Fruit fly (Drosophila melanogaster): ENCODE results near the gene Taf1.
A peak's percentile ranks its signal among the peaks of the same experiment; 100 is the strongest.

Gene Taf1

DNA sequence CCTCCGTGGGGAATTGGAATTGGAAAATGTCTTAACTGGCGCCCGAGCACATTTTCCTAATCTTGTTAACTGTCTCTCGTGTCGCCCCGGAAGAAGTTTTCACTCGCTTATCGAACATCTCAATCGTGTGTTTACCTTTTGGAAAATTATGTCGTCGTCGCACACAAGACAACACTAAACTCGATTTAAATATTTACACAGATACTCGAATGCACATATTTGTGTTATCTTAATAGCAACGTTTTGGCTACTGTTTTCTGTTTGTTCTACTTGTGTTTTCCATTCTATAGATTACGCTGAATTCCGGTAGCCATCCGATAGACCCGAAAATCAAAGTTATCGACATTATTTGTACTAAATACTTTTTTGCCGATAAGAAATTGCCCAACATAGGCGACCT, 20.6 kb downstream of the Taf1 start (continued):
- TF ChIP-seq emc (GFP tag; optimal IDR thresholded peaks at IDR 0.05) (no peak), pita (GFP tag; optimal IDR thresholded peaks at IDR 0.05) (no peak), lbe (GFP tag; optimal IDR thresholded peaks at IDR 0.05) (no peak), slp2 (GFP tag; optimal IDR thresholded peaks at IDR 0.05) (no peak), lmd (GFP tag; IDR thresholded peaks at IDR 0.05) (no peak), CG5180 (GFP tag; optimal IDR thresholded peaks at IDR 0.05) (no peak), BtbVII (GFP tag; optimal IDR thresholded peaks at IDR 0.05) (peak; percentile 8), pan (optimal IDR thresholded peaks at IDR 0.05) (no peak), pan (GFP tag; optimal IDR thresholded peaks at IDR 0.05 in 1 of 2, IDR thresholded peaks at IDR 0.05 in 1 of 2) (no peak), Hr78 (GFP tag; optimal IDR thresholded peaks at IDR 0.05) (no peak), onecut (GFP tag; IDR thresholded peaks at IDR 0.05) (no peak), amos (GFP tag; IDR thresholded peaks at IDR 0.05; ENCODE audit: partially characterized antibody) (no peak), abd-A (tag; optimal IDR thresholded peaks at IDR 0.05) (no peak), ewg (GFP tag; optimal IDR thresholded peaks at IDR 0.05) (no peak), YL-1 (GFP tag; optimal IDR thresholded peaks at IDR 0.05) (no peak), Optix (GFP tag; IDR thresholded peaks at IDR 0.05) (no peak), CG8478 (optimal IDR thresholded peaks at IDR 0.05) (no peak), tup (GFP tag; optimal IDR thresholded peaks at IDR 0.05) (no peak), kni (GFP tag; optimal IDR thresholded peaks at IDR 0.05) (peak; percentile 7), Sin3A (optimal IDR thresholded peaks at IDR 0.05) (no peak), CG8089 (GFP tag; optimal IDR thresholded peaks at IDR 0.05) (peak; percentile 49), CG13424 (tag; optimal IDR thresholded peaks at IDR 0.05) (peak; percentile 19), chm (GFP tag; IDR thresholded peaks at IDR 0.05) (peak; percentile 12; the same call in 1 of the 2 replicates), CG17568 (GFP tag; optimal IDR thresholded peaks at IDR 0.05) (peak; percentile 70), CG3163 (GFP tag; optimal IDR thresholded peaks at IDR 0.05) (no peak), ems (GFP tag; optimal IDR thresholded peaks at IDR 0.05) (no peak), CG4360 (GFP tag; IDR thresholded peaks at IDR 0.05) (no peak), CG18619 (GFP tag; optimal IDR thresholded peaks at IDR 0.05) (peak; percentile 7), CG7963 (GFP tag; IDR thresholded peaks at IDR 0.05; ENCODE audit: partially characterized antibody) (no peak), cad (GFP tag; optimal IDR thresholded peaks at IDR 0.05) (no peak), NC2α (GFP tag; optimal IDR thresholded peaks at IDR 0.05) (no peak), CG9727 (GFP tag; optimal IDR thresholded peaks at IDR 0.05) (peak; percentile 84), lov (optimal IDR thresholded peaks at IDR 0.05) (no peak), lov (GFP tag; IDR thresholded peaks at IDR 0.05) (peak; percentile 73; the same call in 1 of the 3 replicates), CG16815 (GFP tag; optimal IDR thresholded peaks at IDR 0.05) (no peak), HHEX (GFP tag; optimal IDR thresholded peaks at IDR 0.05) (peak; percentile 17), CG14965 (GFP tag; optimal IDR thresholded peaks at IDR 0.05; ENCODE audit: borderline replicate concordance) (no peak), CG15696 (tag; optimal IDR thresholded peaks at IDR 0.05) (peak; percentile 93), CG7928 (GFP tag; optimal IDR thresholded peaks at IDR 0.05) (no peak), CG12659 (GFP tag; optimal IDR thresholded peaks at IDR 0.05) (no peak), ftz-f1 (GFP tag; optimal IDR thresholded peaks at IDR 0.05) (no peak), Eip74EF (GFP tag; optimal IDR thresholded peaks at IDR 0.05) (no peak), pho (GFP tag; optimal IDR thresholded peaks at IDR 0.05) (no peak), Dfd (GFP tag; optimal IDR thresholded peaks at IDR 0.05) (no peak), lab (GFP tag; optimal IDR thresholded peaks at IDR 0.05) (peak; percentile 51), Kr (GFP tag; optimal IDR thresholded peaks at IDR 0.05) (peak; percentile 87), ttk (GFP tag; IDR thresholded peaks at IDR 0.05) (no peak), insv (GFP tag; optimal IDR thresholded peaks at IDR 0.05) (peak in 1 of 2 experiments; percentile 4), CG31441 (GFP tag; IDR thresholded peaks at IDR 0.05) (peak; percentile 31; the same call in 1 of the 2 replicates), en (GFP tag; optimal IDR thresholded peaks at IDR 0.05) (peak; percentile 44), Hmx (GFP tag; optimal IDR thresholded peaks at IDR 0.05) (no peak), Ets97D (GFP tag; optimal IDR thresholded peaks at IDR 0.05) (no peak)

Data from whole organism, embryonic.